Worm (Caenorhabditis elegans) whole organism, early embryonic: ENCODE measurements around the gene krr-1.

Experiments
- B0310.2 ChIP-seq: sonication (generic microtip); optimal IDR thresholded peaks from 2 replicates; lab custom pipeline; 2016; ENCODE audit warnings: mild to moderate bottlenecking, missing genetic modification characterization, missing compliant biosample characterization
- aly-1 ChIP-seq: sonication (generic microtip); optimal IDR thresholded peaks from 2 replicates; lab custom pipeline; 2016; ENCODE audit warnings: missing genetic modification characterization, missing compliant biosample characterization
- ama-1 ChIP-seq: fragments of 150-350 bp; optimal IDR thresholded peaks from 2 replicates; lab custom pipeline; 2014
- ceh-36 ChIP-seq: sonication (generic microtip); optimal IDR thresholded peaks from 2 replicates; lab custom pipeline; 2016; ENCODE audit warnings: missing genetic modification characterization, inconsistent platforms, missing compliant biosample characterization
- ets-7 ChIP-seq: sonication (generic microtip); optimal IDR thresholded peaks from 2 replicates; lab custom pipeline; 2016; ENCODE audit warnings: missing genotype, missing genetic modification characterization, missing compliant biosample characterization
- hmbx-1 ChIP-seq: sonication (generic microtip); optimal IDR thresholded peaks from 2 replicates; lab custom pipeline; 2016; ENCODE audit warnings: mild to moderate bottlenecking, missing genetic modification characterization, missing compliant biosample characterization
- hmg-4 ChIP-seq: fragments of 200-800 bp; sonication (Bioruptor generic); optimal IDR thresholded peaks from 2 replicates; lab custom pipeline; 2018; ENCODE audit warnings: mild to moderate bottlenecking, missing genetic modification characterization, missing compliant biosample characterization
- sea-1 ChIP-seq: fragments of 200-800 bp; sonication (Bioruptor generic); conservative IDR thresholded peaks from 2 replicates; pipeline ENCODE4 v1.3.6; 2022; ENCODE audit warnings: missing genetic modification characterization, missing compliant biosample characterization
- tbx-11 ChIP-seq: fragments of 200-800 bp; sonication (Bioruptor generic); IDR thresholded peaks from 2 replicates; pipeline ENCODE4 v1.3.6; 2022; ENCODE audit warnings: missing genetic modification characterization, missing compliant biosample characterization
- tbx-37 ChIP-seq: fragments of 200-800 bp; sonication (Bioruptor generic); conservative IDR thresholded peaks from 2 replicates; pipeline ENCODE4 v1.3.6; 2022; ENCODE audit warnings: missing genetic modification reagents, missing genetic modification characterization, missing compliant biosample characterization
- tra-4 ChIP-seq: sonication (generic microtip); optimal IDR thresholded peaks from 2 replicates; lab custom pipeline; 2017; ENCODE audit warnings: missing genetic modification characterization, missing compliant biosample characterization

ce11 chrV:7223941-7224340 lies 7.0 kb upstream of the krr-1 start, which contains the start of gene C13F10.1:
- TF ChIP-seq ceh-36 (tag; lab: Kevin White, UChicago) (no peak), ets-7 (no peak), ama-1 (lab: Kevin White, UChicago) (no peak), tbx-11 (GFP tag; lab: Robert Waterston, UW) (no peak), hmbx-1 (tag; lab: Kevin White, UChicago) (no peak), aly-1 (tag; lab: Kevin White, UChicago) (no peak), B0310.2 (tag; lab: Kevin White, UChicago) (no peak), sea-1 (GFP tag; lab: Robert Waterston, UW) (no peak), tra-4 (no peak), tbx-37 (GFP tag; lab: Robert Waterston, UW) (no peak), hmg-4 (no peak)
